Worm (Caenorhabditis elegans): Measurements from ENCODE around the gene enpl-1.

DNA sequence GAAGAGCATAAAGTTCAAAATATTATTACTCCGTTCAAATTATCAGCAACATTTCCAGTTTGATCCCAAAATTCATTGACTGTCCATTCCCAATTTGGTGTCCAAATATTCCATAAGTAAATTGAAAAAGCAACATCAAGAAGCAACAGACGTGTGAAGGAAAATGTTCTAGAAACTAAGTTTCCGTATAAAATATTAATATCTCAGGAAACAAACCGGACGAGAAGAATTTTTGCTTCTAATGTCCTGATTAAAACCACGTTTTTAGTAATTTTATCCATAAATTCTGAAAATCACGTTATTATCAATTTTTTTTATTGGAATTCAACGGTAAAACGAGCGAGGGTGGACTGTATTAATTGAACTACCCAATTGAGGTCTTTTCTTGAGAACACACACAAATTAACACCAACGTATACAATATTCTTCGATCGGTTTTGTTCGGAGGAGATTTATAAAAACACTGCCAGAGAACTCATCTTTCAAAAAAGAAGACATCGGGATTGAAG, 27.9 kb downstream of the enpl-1 start, which contains the start of gene pigq-1:
- TF ChIP-seq pha-4 (tag; optimal IDR thresholded peaks at IDR 0.05) (no peak), nfya-1 (tag; optimal IDR thresholded peaks at IDR 0.05; ENCODE audit: borderline replicate concordance, insufficient read depth) (no peak), dpl-1 (GFP tag; optimal IDR thresholded peaks at IDR 0.05) (no peak), hmg-20 (GFP tag; IDR thresholded peaks at IDR 0.05) (no peak), aptf-2 (GFP tag; conservative IDR thresholded peaks at IDR 0.05) (no peak), unc-62 (GFP tag; optimal IDR thresholded peaks at IDR 0.05) (no peak), let-607 (tag; optimal IDR thresholded peaks at IDR 0.05) (peak in 1 of 2 experiments; percentile 34), let-526 (GFP tag; IDR thresholded peaks at IDR 0.05) (no peak), F10E7.11 (tag; optimal IDR thresholded peaks at IDR 0.05) (peak; percentile 37), lin-40 (tag; optimal IDR thresholded peaks at IDR 0.05) (peak; percentile 38), F22D6.2 (tag; optimal IDR thresholded peaks at IDR 0.05) (no peak), ekl-4 (GFP tag; IDR thresholded peaks at IDR 0.05) (peak; percentile 53; the same call in 1 of the 2 replicates), bed-2 (GFP tag; IDR thresholded peaks at IDR 0.05) (no peak), cebp-2 (GFP tag; IDR thresholded peaks at IDR 0.05) (no peak)

All from whole organism, young adult.